Worm (Caenorhabditis elegans) whole organism, early embryonic: ENCODE results near the gene T01G5.6.

Experiments used
- B0310.2 ChIP-seq: sonication (generic microtip); optimal IDR thresholded peaks from 2 replicates; lab custom pipeline; 2016; ENCODE audit warnings: mild to moderate bottlenecking, missing genetic modification characterization, missing compliant biosample characterization
- F13C5.2 ChIP-seq: sonication (generic microtip); optimal IDR thresholded peaks from 2 replicates; lab custom pipeline; 2017; ENCODE audit warnings: mild to moderate bottlenecking, missing genetic modification characterization, inconsistent platforms, missing compliant biosample characterization
- aly-1 ChIP-seq: sonication (generic microtip); optimal IDR thresholded peaks from 2 replicates; lab custom pipeline; 2016; ENCODE audit warnings: missing genetic modification characterization, missing compliant biosample characterization
- ama-1 ChIP-seq: fragments of 150-350 bp; optimal IDR thresholded peaks from 2 replicates; lab custom pipeline; 2014
- ceh-13 ChIP-seq: fragments of 200-800 bp; sonication (Bioruptor generic); optimal IDR thresholded peaks from 2 replicates; lab custom pipeline; 2018; ENCODE audit warnings: mild to moderate bottlenecking, missing genetic modification characterization, missing compliant biosample characterization
- ceh-36 ChIP-seq: sonication (generic microtip); optimal IDR thresholded peaks from 2 replicates; lab custom pipeline; 2016; ENCODE audit warnings: missing genetic modification characterization, inconsistent platforms, missing compliant biosample characterization
- ets-7 ChIP-seq: sonication (generic microtip); optimal IDR thresholded peaks from 2 replicates; lab custom pipeline; 2016; ENCODE audit warnings: missing genotype, missing genetic modification characterization, missing compliant biosample characterization
- flt-1 ChIP-seq: fragments of 200-800 bp; sonication (Bioruptor generic); IDR thresholded peaks from 2 replicates; pipeline ENCODE4 v1.3.6; 2022; ENCODE audit warnings: missing genetic modification characterization, missing compliant biosample characterization
- hmbx-1 ChIP-seq: sonication (generic microtip); optimal IDR thresholded peaks from 2 replicates; lab custom pipeline; 2016; ENCODE audit warnings: mild to moderate bottlenecking, missing genetic modification characterization, missing compliant biosample characterization
- hmg-4 ChIP-seq: fragments of 200-800 bp; sonication (Bioruptor generic); optimal IDR thresholded peaks from 2 replicates; lab custom pipeline; 2018; ENCODE audit warnings: mild to moderate bottlenecking, missing genetic modification characterization, missing compliant biosample characterization
- hnd-1 ChIP-seq: sonication (generic microtip); optimal IDR thresholded peaks from 2 replicates; lab custom pipeline; 2016; ENCODE audit warnings: missing genetic modification characterization, missing compliant biosample characterization
- pes-1 ChIP-seq: fragments of 200-800 bp; sonication (Bioruptor generic); IDR thresholded peaks from 2 replicates; pipeline ENCODE4 v1.3.6; 2022; ENCODE audit warnings: missing genetic modification reagents, missing genetic modification characterization, missing compliant biosample characterization
- scrt-1 ChIP-seq: fragments of 200-800 bp; sonication (Bioruptor generic); IDR thresholded peaks from 2 replicates; pipeline ENCODE4 v1.3.6; 2022; ENCODE audit warnings: missing genetic modification characterization, missing compliant biosample characterization
- sea-1 ChIP-seq: fragments of 200-800 bp; sonication (Bioruptor generic); conservative IDR thresholded peaks from 2 replicates; pipeline ENCODE4 v1.3.6; 2022; ENCODE audit warnings: missing genetic modification characterization, missing compliant biosample characterization
- tbx-11 ChIP-seq: fragments of 200-800 bp; sonication (Bioruptor generic); IDR thresholded peaks from 2 replicates; pipeline ENCODE4 v1.3.6; 2022; ENCODE audit warnings: missing genetic modification characterization, missing compliant biosample characterization
- tbx-37 ChIP-seq: fragments of 200-800 bp; sonication (Bioruptor generic); conservative IDR thresholded peaks from 2 replicates; pipeline ENCODE4 v1.3.6; 2022; ENCODE audit warnings: missing genetic modification reagents, missing genetic modification characterization, missing compliant biosample characterization
- tra-4 ChIP-seq: sonication (generic microtip); optimal IDR thresholded peaks from 2 replicates; lab custom pipeline; 2017; ENCODE audit warnings: missing genetic modification characterization, missing compliant biosample characterization

T01G5.6 gene

DNA sequence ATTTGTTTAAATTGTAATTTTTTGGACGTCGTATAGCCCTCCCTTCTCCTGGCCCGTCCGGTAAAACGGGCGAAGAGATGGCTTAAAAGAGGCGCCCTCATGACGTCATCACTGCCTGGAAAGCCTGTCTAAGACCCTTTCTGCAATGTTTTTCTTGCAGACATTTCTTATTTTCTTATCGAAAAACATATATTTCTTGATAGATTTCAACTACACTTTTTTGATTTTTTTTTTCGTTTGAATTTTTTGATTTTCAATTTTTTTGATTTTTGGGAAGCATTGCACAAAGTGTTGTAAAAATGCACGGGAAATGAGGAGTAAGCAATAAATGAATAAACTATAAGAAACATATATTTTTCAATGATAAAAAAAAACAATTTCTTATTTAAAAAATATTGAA is at the start of gene T01G5.6:
TSS of gene T01G5.6 (minus strand) at position 101 of the 400 bp plus-strand sequence.
- TF ChIP-seq aly-1 (no peak), tbx-11 (no peak), hmg-4 (GFP tag; lab: Kevin White, UChicago) (no peak), ceh-13 (GFP tag; lab: Kevin White, UChicago) (no peak), ceh-36 (tag; lab: Kevin White, UChicago) (no peak), F13C5.2 (no peak), ets-7 (tag; lab: Kevin White, UChicago) (no peak), sea-1 (GFP tag; lab: Robert Waterston, UW) (no peak), flt-1 (GFP tag; lab: Robert Waterston, UW) (no peak), hnd-1 (tag; lab: Kevin White, UChicago) (no peak), tbx-37 (GFP tag; lab: Robert Waterston, UW) (no peak)

DNA sequence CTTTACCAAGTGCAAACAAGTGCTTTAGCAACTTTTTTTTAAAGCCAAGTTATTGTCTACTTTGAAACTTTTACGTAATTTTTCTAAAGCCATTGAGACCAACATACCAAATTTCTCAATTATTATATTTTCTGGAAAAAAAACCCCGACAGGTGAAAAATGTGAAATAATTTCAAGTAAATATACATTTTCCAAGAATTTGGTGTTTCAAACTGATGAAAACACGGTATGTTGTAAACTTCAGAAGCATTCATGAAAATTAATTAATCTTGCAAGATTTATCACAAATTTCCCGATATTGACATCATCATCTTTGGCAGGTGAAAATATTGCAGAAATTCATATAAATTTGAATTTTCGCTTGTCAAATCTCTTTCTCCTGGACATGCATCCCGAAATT is 48.8 kb upstream of the T01G5.6 start, which contains the start of gene srz-11:
TSS of gene srz-11 (plus strand) at position 386 of the 400 bp plus-strand sequence.
- TF ChIP-seq ets-7 (tag; lab: Kevin White, UChicago) (no peak), F13C5.2 (no peak), tbx-11 (no peak), hmg-4 (GFP tag; lab: Kevin White, UChicago) (no peak), sea-1 (GFP tag; lab: Robert Waterston, UW) (no peak), tbx-37 (GFP tag; lab: Robert Waterston, UW) (no peak), hmbx-1 (no peak), scrt-1 (GFP tag; lab: Robert Waterston, UW) (no peak), tra-4 (tag; lab: Kevin White, UChicago) (no peak), pes-1 (GFP tag; lab: Robert Waterston, UW) (no peak), B0310.2 (tag; lab: Kevin White, UChicago) (no peak), ceh-13 (GFP tag; lab: Kevin White, UChicago) (no peak)

DNA sequence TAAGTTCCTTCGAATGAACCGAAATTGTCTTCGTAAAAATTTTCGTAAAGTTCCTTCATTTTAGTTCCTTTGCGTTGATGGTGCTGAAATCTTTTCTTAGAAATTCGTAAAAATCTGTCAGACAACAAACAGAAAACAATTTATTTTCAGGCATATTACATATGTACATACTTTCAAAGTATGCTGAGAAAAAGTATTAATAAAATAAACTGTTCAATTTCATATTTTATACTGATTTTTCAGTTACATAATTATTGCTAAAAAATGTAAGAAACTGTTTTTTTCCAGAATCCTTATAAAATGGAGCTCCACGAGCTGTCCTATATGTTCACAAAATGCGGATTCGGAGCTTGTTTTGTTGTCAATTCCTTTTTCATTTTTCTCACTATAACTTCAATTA is 44.8 kb upstream of the T01G5.6 start, which contains the start of gene str-45:
TSS of gene str-45 (plus strand) at position 301 of the 400 bp plus-strand sequence.
- TF ChIP-seq pes-1 (GFP tag; lab: Robert Waterston, UW), result no peak
- TF ChIP-seq hmbx-1, result no peak
- no peak for TF ChIP-seq hmg-4 (GFP tag; lab: Kevin White, UChicago)
- TF ChIP-seq F13C5.2, result no peak
- TF ChIP-seq ceh-36 (tag; lab: Kevin White, UChicago), result no peak
- no peak for TF ChIP-seq B0310.2 (tag; lab: Kevin White, UChicago)
- TF ChIP-seq hnd-1 (tag; lab: Kevin White, UChicago), result no peak

DNA sequence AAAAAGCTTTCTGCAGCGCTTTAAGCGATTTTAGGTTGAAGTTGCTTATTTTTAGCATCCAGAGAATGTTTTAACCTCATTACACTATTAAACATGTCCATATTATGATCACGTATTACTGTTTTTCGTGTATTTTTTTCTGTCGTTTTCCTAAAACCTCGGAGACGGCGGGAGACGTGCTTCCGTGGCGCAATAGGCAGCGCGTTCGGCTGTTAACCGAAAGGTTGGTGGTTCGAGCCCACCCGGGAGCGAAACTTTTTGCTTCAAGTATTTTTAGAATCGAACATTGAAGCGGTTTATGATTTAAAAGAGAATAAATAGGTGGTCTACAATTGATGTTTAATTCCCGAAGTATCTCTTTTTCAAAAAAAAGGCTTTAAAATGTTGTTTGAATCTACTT is 42.6 kb upstream of the T01G5.6 start:
- TF ChIP-seq aly-1 (no peak), ets-7 (tag; lab: Kevin White, UChicago) (no peak), ceh-36 (tag; lab: Kevin White, UChicago) (no peak), tbx-37 (GFP tag; lab: Robert Waterston, UW) (no peak), F13C5.2 (no peak), tra-4 (tag; lab: Kevin White, UChicago) (no peak), tbx-11 (no peak), pes-1 (GFP tag; lab: Robert Waterston, UW) (no peak)

DNA sequence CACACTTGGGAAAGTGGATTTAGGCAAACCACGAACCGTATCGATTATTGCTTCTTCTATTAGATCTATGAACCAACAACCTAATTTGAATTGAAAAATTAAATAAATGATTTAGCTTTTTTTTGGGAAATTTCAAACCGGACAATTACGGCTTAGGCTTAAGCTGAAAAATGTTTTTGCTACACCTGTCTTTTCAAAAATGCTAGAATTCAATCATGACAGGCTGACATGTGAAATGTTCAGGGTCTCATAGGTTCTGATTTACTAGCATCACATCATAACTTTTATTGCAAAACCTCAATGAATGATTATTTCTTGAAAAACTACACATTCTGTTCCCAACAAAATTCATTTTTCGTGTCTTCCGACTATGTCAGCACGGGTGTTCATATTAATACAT is 39.4 kb upstream of the T01G5.6 start, which contains the start of gene srh-55:
TSS of gene srh-55 (plus strand) at position 301 of the 400 bp plus-strand sequence.
- TF ChIP-seq ets-7 (tag; lab: Kevin White, UChicago) (no peak), hmbx-1 (no peak), aly-1 (no peak), ceh-36 (tag; lab: Kevin White, UChicago) (no peak), hmg-4 (GFP tag; lab: Kevin White, UChicago) (no peak), ama-1 (lab: Kevin White, UChicago) (no peak), tra-4 (tag; lab: Kevin White, UChicago) (no peak), tbx-11 (no peak), tbx-37 (GFP tag; lab: Robert Waterston, UW) (no peak), B0310.2 (tag; lab: Kevin White, UChicago) (no peak), flt-1 (GFP tag; lab: Robert Waterston, UW) (no peak), ceh-13 (GFP tag; lab: Kevin White, UChicago) (no peak), hnd-1 (tag; lab: Kevin White, UChicago) (no peak), pes-1 (GFP tag; lab: Robert Waterston, UW) (no peak), F13C5.2 (no peak), scrt-1 (GFP tag; lab: Robert Waterston, UW) (no peak), sea-1 (GFP tag; lab: Robert Waterston, UW) (no peak)

DNA sequence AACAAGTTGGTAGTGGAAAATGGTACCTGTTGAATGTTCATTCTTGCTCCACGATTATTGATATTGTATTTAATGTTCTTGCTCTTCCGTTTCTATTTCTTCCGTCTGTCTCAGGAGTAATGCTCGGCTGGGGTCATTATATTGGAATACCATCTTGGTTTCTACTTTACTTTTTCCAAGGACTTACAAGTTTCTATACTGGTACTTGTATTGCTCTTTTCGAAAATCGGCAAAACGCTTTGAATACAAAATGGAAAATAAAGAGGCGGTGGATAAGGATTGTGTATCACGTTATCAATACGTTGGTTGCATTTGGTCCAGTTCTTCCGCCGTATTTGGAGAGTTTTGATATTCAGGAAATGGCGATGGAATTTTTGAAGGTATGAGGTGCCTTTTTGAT is 38.1 kb upstream of the T01G5.6 start:
- TF ChIP-seq tbx-37 (GFP tag; lab: Robert Waterston, UW), result no peak
- TF ChIP-seq scrt-1 (GFP tag; lab: Robert Waterston, UW), result no peak
- no peak for TF ChIP-seq ama-1 (lab: Kevin White, UChicago)
- TF ChIP-seq ceh-13 (GFP tag; lab: Kevin White, UChicago), result no peak
- TF ChIP-seq hmg-4 (GFP tag; lab: Kevin White, UChicago), result no peak
- TF ChIP-seq aly-1, result no peak
- no peak for TF ChIP-seq hmbx-1
- TF ChIP-seq hnd-1 (tag; lab: Kevin White, UChicago), result no peak
- no peak for TF ChIP-seq F13C5.2
- TF ChIP-seq tbx-11, result no peak
- TF ChIP-seq B0310.2 (tag; lab: Kevin White, UChicago), result no peak
- TF ChIP-seq sea-1 (GFP tag; lab: Robert Waterston, UW), result no peak
- no peak for TF ChIP-seq flt-1 (GFP tag; lab: Robert Waterston, UW)
- no peak for TF ChIP-seq tra-4 (tag; lab: Kevin White, UChicago)
- TF ChIP-seq ets-7 (tag; lab: Kevin White, UChicago), result no peak
- no peak for TF ChIP-seq pes-1 (GFP tag; lab: Robert Waterston, UW)

DNA sequence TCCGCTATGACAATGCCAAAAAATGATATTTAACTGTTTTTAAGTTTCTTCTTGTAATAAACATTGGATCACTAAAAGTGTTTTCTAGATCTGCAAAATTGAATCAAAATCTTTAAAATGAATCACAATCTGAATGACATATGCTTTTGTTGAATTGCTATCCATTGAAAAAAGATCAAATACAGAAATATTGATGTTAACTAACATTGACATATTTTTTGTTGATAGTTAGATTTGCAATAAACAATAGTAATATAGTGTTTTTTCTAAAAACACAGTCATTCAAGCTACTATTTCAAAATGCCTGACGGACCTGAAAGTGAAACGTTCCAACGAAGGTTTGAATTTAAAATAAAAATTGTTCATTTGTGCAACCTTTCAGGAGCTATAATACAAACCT is 36.8 kb upstream of the T01G5.6 start, which contains the start of gene T09F5.2:
TSS of gene T09F5.2 (plus strand) at position 301 of the 400 bp plus-strand sequence.
- TF ChIP-seq sea-1 (GFP tag; lab: Robert Waterston, UW) (no peak), ets-7 (tag; lab: Kevin White, UChicago) (no peak), tbx-37 (GFP tag; lab: Robert Waterston, UW) (no peak), hmbx-1 (no peak), tra-4 (tag; lab: Kevin White, UChicago) (no peak), aly-1 (no peak), ama-1 (lab: Kevin White, UChicago) (no peak), scrt-1 (GFP tag; lab: Robert Waterston, UW) (no peak), F13C5.2 (no peak), pes-1 (GFP tag; lab: Robert Waterston, UW) (no peak), ceh-13 (GFP tag; lab: Kevin White, UChicago) (no peak), hnd-1 (tag; lab: Kevin White, UChicago) (no peak), B0310.2 (tag; lab: Kevin White, UChicago) (no peak), hmg-4 (GFP tag; lab: Kevin White, UChicago) (no peak), tbx-11 (no peak)
